Worm (Caenorhabditis elegans): Measurements from ENCODE around the gene nlp-22.

- TF ChIP-seq skn-1 (tag; optimal IDR thresholded peaks at IDR 0.05): no peak
- no peak for TF ChIP-seq nhr-77 (tag; optimal IDR thresholded peaks at IDR 0.05)
- no peak for TF ChIP-seq nhr-28 (tag; optimal IDR thresholded peaks at IDR 0.05)
Observed at ce11 chrX:2368042-2368814, 26.3 kb upstream of the nlp-22 start.
